In genomic region chrIV:8782172-8782571, ce11 we compare ENCODE assay signal across 4 worm cellular contexts.
TF ChIP-seq lines count a peak whose summit lies in the region.

No protein-coding gene starts in this region.

TF ChIP-seq in whole organism, L2 larva, 48 proteins besides CTCF, POLR2A, EP300 and RAD21 (continued from another document):
- peak; percentile 73 for TF ChIP-seq sma-9 (GFP tag; optimal IDR thresholded peaks at IDR 0.05; lab: Kevin White, UChicago)
- TF ChIP-seq sma-9 (tag; optimal IDR thresholded peaks at IDR 0.05; lab: Kevin White, UChicago) = no peak
- peak; percentile 74 for TF ChIP-seq peb-1 (tag; optimal IDR thresholded peaks at IDR 0.05; lab: Kevin White, UChicago)
- peak; percentile 94 for TF ChIP-seq nhr-25 (tag; optimal IDR thresholded peaks at IDR 0.05; lab: Kevin White, UChicago)
- peak; percentile 96 for TF ChIP-seq nhr-129 (tag; optimal IDR thresholded peaks at IDR 0.05; lab: Kevin White, UChicago)
- TF ChIP-seq mab-5 (tag; optimal IDR thresholded peaks at IDR 0.05; lab: Kevin White, UChicago) = peak; percentile 9
- TF ChIP-seq lsy-2 (tag; optimal IDR thresholded peaks at IDR 0.05; lab: Kevin White, UChicago) = peak in 1 of 2 experiments; percentile 66
- TF ChIP-seq ZK546.5 (tag; optimal IDR thresholded peaks at IDR 0.05; lab: Kevin White, UChicago) = no peak
- no peak for TF ChIP-seq elt-3 (tag; optimal IDR thresholded peaks at IDR 0.05; lab: Kevin White, UChicago)
- no peak for TF ChIP-seq lin-11 (tag; optimal IDR thresholded peaks at IDR 0.05; lab: Kevin White, UChicago)
- peak; percentile 85 for TF ChIP-seq F13H6.1 (tag; optimal IDR thresholded peaks at IDR 0.05; lab: Kevin White, UChicago)
- TF ChIP-seq unc-39 (tag; optimal IDR thresholded peaks at IDR 0.05; lab: Kevin White, UChicago) = no peak
- TF ChIP-seq sem-4 (tag; optimal IDR thresholded peaks at IDR 0.05; lab: Kevin White, UChicago) = peak; percentile 27
- TF ChIP-seq unc-55 (GFP tag; optimal IDR thresholded peaks at IDR 0.05; lab: Kevin White, UChicago) = peak; percentile 45
- TF ChIP-seq ztf-4 (tag; optimal IDR thresholded peaks at IDR 0.05; lab: Kevin White, UChicago) = no peak
- TF ChIP-seq nhr-21 (tag; optimal IDR thresholded peaks at IDR 0.05; lab: Kevin White, UChicago) = peak; percentile 68

TF ChIP-seq in whole organism, L4 larva, 104 proteins besides CTCF, POLR2A, EP300 and RAD21 (continued from another document and continues in another):
- TF ChIP-seq F37D6.2 (tag; optimal IDR thresholded peaks at IDR 0.05; lab: Kevin White, UChicago) = no peak
- peak; percentile 81 for TF ChIP-seq nhr-77 (tag; optimal IDR thresholded peaks at IDR 0.05; lab: Kevin White, UChicago)
- TF ChIP-seq ceh-62 (tag; optimal IDR thresholded peaks at IDR 0.05; lab: Kevin White, UChicago) = no peak
- no peak for TF ChIP-seq zip-2 (tag; optimal IDR thresholded peaks at IDR 0.05; lab: Kevin White, UChicago)
- no peak for TF ChIP-seq mxl-3 (GFP tag; optimal IDR thresholded peaks at IDR 0.05; lab: Kevin White, UChicago)
- no peak for TF ChIP-seq saeg-2 (GFP tag; IDR thresholded peaks at IDR 0.05; lab: Robert Waterston, UW)
- no peak for TF ChIP-seq daf-8 (GFP tag; IDR thresholded peaks at IDR 0.05; lab: Robert Waterston, UW)
- no peak for TF ChIP-seq ces-1 (GFP tag; optimal IDR thresholded peaks at IDR 0.05; lab: Kevin White, UChicago)
- TF ChIP-seq R02D3.7 (tag; optimal IDR thresholded peaks at IDR 0.05; lab: Kevin White, UChicago) = no peak
- peak; percentile 37 for TF ChIP-seq dpl-1 (GFP tag; optimal IDR thresholded peaks at IDR 0.05; lab: Kevin White, UChicago)
- no peak for TF ChIP-seq spr-3 (GFP tag; optimal IDR thresholded peaks at IDR 0.05; lab: Kevin White, UChicago)
- TF ChIP-seq lin-1 (GFP tag; IDR thresholded peaks at IDR 0.05; lab: Robert Waterston, UW) = no peak
- TF ChIP-seq aly-2 (tag; optimal IDR thresholded peaks at IDR 0.05; lab: Kevin White, UChicago) = no peak
- no peak for TF ChIP-seq madf-9 (GFP tag; conservative IDR thresholded peaks at IDR 0.05; lab: Robert Waterston, UW)
- TF ChIP-seq php-3 (GFP tag; IDR thresholded peaks at IDR 0.05; lab: Robert Waterston, UW) = no peak
- no peak for TF ChIP-seq zip-11 (GFP tag; IDR thresholded peaks at IDR 0.05; lab: Robert Waterston, UW)
- TF ChIP-seq dmd-9 (GFP tag; IDR thresholded peaks at IDR 0.05; lab: Robert Waterston, UW) = no peak
- no peak for TF ChIP-seq unc-130 (GFP tag; optimal IDR thresholded peaks at IDR 0.05; lab: Kevin White, UChicago)
- 0 out of 2 replicates have a peak, but pooled peaks have one; percentile 17 for TF ChIP-seq nhr-41 (GFP tag; IDR thresholded peaks at IDR 0.05; lab: Robert Waterston, UW)
- no peak for TF ChIP-seq madf-5 (GFP tag; IDR thresholded peaks at IDR 0.05; lab: Robert Waterston, UW)
- TF ChIP-seq lim-7 (GFP tag; IDR thresholded peaks at IDR 0.05; lab: Robert Waterston, UW) = no peak
- TF ChIP-seq nhr-42 (GFP tag; IDR thresholded peaks at IDR 0.05; lab: Robert Waterston, UW) = no peak
- TF ChIP-seq ZK337.2 (GFP tag; IDR thresholded peaks at IDR 0.05; lab: Robert Waterston, UW) = no peak
- TF ChIP-seq mes-2 (tag; optimal IDR thresholded peaks at IDR 0.05; lab: Kevin White, UChicago; ENCODE audit: poor library complexity, severe bottlenecking) = no peak
- TF ChIP-seq daf-19 (GFP tag; conservative IDR thresholded peaks at IDR 0.05; lab: Robert Waterston, UW) = no peak
- no peak for TF ChIP-seq nhr-10 (tag; optimal IDR thresholded peaks at IDR 0.05; lab: Kevin White, UChicago)
- no peak for TF ChIP-seq F26F4.8 (GFP tag; conservative IDR thresholded peaks at IDR 0.05; lab: Robert Waterston, UW)
- TF ChIP-seq lin-38 (GFP tag; IDR thresholded peaks at IDR 0.05; lab: Robert Waterston, UW) = no peak
- TF ChIP-seq dmd-8 (GFP tag; IDR thresholded peaks at IDR 0.05; lab: Robert Waterston, UW) = no peak
- 0 out of 2 replicates have a peak, but pooled peaks have one; percentile 32 for TF ChIP-seq ceh-20 (GFP tag; IDR thresholded peaks at IDR 0.05; lab: Robert Waterston, UW)
- peak; percentile 85 for TF ChIP-seq dve-1 (tag; optimal IDR thresholded peaks at IDR 0.05; lab: Kevin White, UChicago; ENCODE audit: insufficient read depth)
- TF ChIP-seq pqm-1 (tag; optimal IDR thresholded peaks at IDR 0.05; lab: Kevin White, UChicago) = peak; percentile 42
- TF ChIP-seq Y5F2A.4 (GFP tag; optimal IDR thresholded peaks at IDR 0.05; lab: Kevin White, UChicago) = no peak
- TF ChIP-seq cey-2 (tag; optimal IDR thresholded peaks at IDR 0.05; lab: Kevin White, UChicago; ENCODE audit: borderline replicate concordance, insufficient read depth) = no peak
- TF ChIP-seq hmg-1.1 (GFP tag; IDR thresholded peaks at IDR 0.05; lab: Robert Waterston, UW) = no peak; the same call in 1 of the 2 replicates
- TF ChIP-seq fos-1 (tag; optimal IDR thresholded peaks at IDR 0.05; lab: Kevin White, UChicago) = no peak
- no peak for TF ChIP-seq fkh-10 (GFP tag; optimal IDR thresholded peaks at IDR 0.05; lab: Kevin White, UChicago)
- TF ChIP-seq rbr-2 (tag; optimal IDR thresholded peaks at IDR 0.05; lab: Kevin White, UChicago) = peak; percentile 70
- peak; percentile 82 for TF ChIP-seq nhr-28 (tag; optimal IDR thresholded peaks at IDR 0.05; lab: Kevin White, UChicago)

TF ChIP-seq in whole organism, late embryonic, 69 proteins besides CTCF, POLR2A, EP300 and RAD21 (continued from another document):
- TF ChIP-seq unc-55 (GFP tag; optimal IDR thresholded peaks at IDR 0.05; lab: Kevin White, UChicago) = peak; percentile 92
- TF ChIP-seq eyg-1 (tag; optimal IDR thresholded peaks at IDR 0.05; lab: Kevin White, UChicago) = no peak
- TF ChIP-seq ztf-16 (tag; optimal IDR thresholded peaks at IDR 0.05; lab: Kevin White, UChicago) = peak; percentile 19
- TF ChIP-seq lim-6 (tag; optimal IDR thresholded peaks at IDR 0.05; lab: Kevin White, UChicago) = peak; percentile 12
- peak; percentile 73 for TF ChIP-seq ceh-22 (tag; optimal IDR thresholded peaks at IDR 0.05; lab: Kevin White, UChicago)
- peak; percentile 68 for TF ChIP-seq F13H6.1 (tag; optimal IDR thresholded peaks at IDR 0.05; lab: Kevin White, UChicago)
- peak; percentile 38 for TF ChIP-seq ets-4 (tag; optimal IDR thresholded peaks at IDR 0.05; lab: Kevin White, UChicago)
- peak; percentile 74 for TF ChIP-seq ceh-34 (tag; optimal IDR thresholded peaks at IDR 0.05; lab: Kevin White, UChicago)
- TF ChIP-seq ceh-2 (tag; optimal IDR thresholded peaks at IDR 0.05; lab: Kevin White, UChicago) = peak; percentile 75
- no peak for TF ChIP-seq K09A11.1 (tag; optimal IDR thresholded peaks at IDR 0.05; lab: Kevin White, UChicago; ENCODE audit: insufficient read depth)
- no peak for TF ChIP-seq elt-4 (tag; optimal IDR thresholded peaks at IDR 0.05; lab: Kevin White, UChicago)
- no peak for TF ChIP-seq fkh-10 (GFP tag; optimal IDR thresholded peaks at IDR 0.05; lab: Kevin White, UChicago)
- TF ChIP-seq syd-9 (tag; optimal IDR thresholded peaks at IDR 0.05; lab: Kevin White, UChicago) = peak; percentile 47
- peak; percentile 91 for TF ChIP-seq nfya-1 (tag; optimal IDR thresholded peaks at IDR 0.05; lab: Kevin White, UChicago)
- TF ChIP-seq sox-2 (GFP tag; IDR thresholded peaks at IDR 0.05; lab: Robert Waterston, UW) = peak; percentile 82
- no peak for TF ChIP-seq odd-2 (tag; optimal IDR thresholded peaks at IDR 0.05; lab: Kevin White, UChicago)
- TF ChIP-seq ceh-18 (tag; optimal IDR thresholded peaks at IDR 0.05; lab: Kevin White, UChicago) = peak; percentile 81
- no peak for TF ChIP-seq npax-4 (tag; optimal IDR thresholded peaks at IDR 0.05; lab: Kevin White, UChicago)
- TF ChIP-seq tbx-2 (tag; optimal IDR thresholded peaks at IDR 0.05; lab: Kevin White, UChicago) = peak; percentile 90
- TF ChIP-seq nhr-11 (tag; optimal IDR thresholded peaks at IDR 0.05; lab: Kevin White, UChicago) = no peak
- no peak for TF ChIP-seq ama-1 (optimal IDR thresholded peaks at IDR 0.05; lab: Kevin White, UChicago)
- no peak for TF ChIP-seq hlh-15 (tag; optimal IDR thresholded peaks at IDR 0.05; lab: Kevin White, UChicago)
- TF ChIP-seq ahr-1 (tag; optimal IDR thresholded peaks at IDR 0.05; lab: Kevin White, UChicago) = no peak
- TF ChIP-seq pat-9 (tag; optimal IDR thresholded peaks at IDR 0.05; lab: Kevin White, UChicago) = no peak
- TF ChIP-seq sox-4 (tag; optimal IDR thresholded peaks at IDR 0.05; lab: Kevin White, UChicago) = no peak
- no peak for TF ChIP-seq C08G9.2 (tag; optimal IDR thresholded peaks at IDR 0.05; lab: Kevin White, UChicago)
- TF ChIP-seq lin-11 (tag; optimal IDR thresholded peaks at IDR 0.05; lab: Kevin White, UChicago) = no peak
- peak; percentile 66 for TF ChIP-seq dve-1 (tag; optimal IDR thresholded peaks at IDR 0.05; lab: Kevin White, UChicago)
- TF ChIP-seq ceh-30 (tag; optimal IDR thresholded peaks at IDR 0.05; lab: Kevin White, UChicago) = peak; percentile 32
- TF ChIP-seq dmd-4 (tag; optimal IDR thresholded peaks at IDR 0.05; lab: Kevin White, UChicago; ENCODE audit: borderline replicate concordance) = no peak
- peak; percentile 2 for TF ChIP-seq T23F11.4 (GFP tag; optimal IDR thresholded peaks at IDR 0.05; lab: Kevin White, UChicago)
- TF ChIP-seq hlh-8 (tag; optimal IDR thresholded peaks at IDR 0.05; lab: Kevin White, UChicago) = peak; percentile 68
- TF ChIP-seq ceh-48 (tag; optimal IDR thresholded peaks at IDR 0.05; lab: Kevin White, UChicago) = no peak
- no peak for TF ChIP-seq unc-3 (GFP tag; conservative IDR thresholded peaks at IDR 0.05; lab: Robert Waterston, UW)
- TF ChIP-seq unc-3 (tag; optimal IDR thresholded peaks at IDR 0.05; lab: Kevin White, UChicago) = peak; percentile 41
- peak; percentile 36 for TF ChIP-seq che-1 (tag; optimal IDR thresholded peaks at IDR 0.05; lab: Kevin White, UChicago)
- TF ChIP-seq ceh-19 (GFP tag; optimal IDR thresholded peaks at IDR 0.05; lab: Kevin White, UChicago) = no peak
- TF ChIP-seq pax-1 (tag; optimal IDR thresholded peaks at IDR 0.05; lab: Kevin White, UChicago) = peak; percentile 31
- no peak for TF ChIP-seq fkh-6 (tag; optimal IDR thresholded peaks at IDR 0.05; lab: Kevin White, UChicago)
- no peak for TF ChIP-seq ceh-24 (tag; optimal IDR thresholded peaks at IDR 0.05; lab: Kevin White, UChicago)
- peak; percentile 91 for TF ChIP-seq hlh-30 (tag; optimal IDR thresholded peaks at IDR 0.05; lab: Kevin White, UChicago; ENCODE audit: insufficient read depth)
- no peak for TF ChIP-seq hlh-13 (GFP tag; optimal IDR thresholded peaks at IDR 0.05; lab: Kevin White, UChicago)
- TF ChIP-seq ceh-31 (tag; optimal IDR thresholded peaks at IDR 0.05; lab: Kevin White, UChicago) = peak; percentile 94

TF ChIP-seq in whole organism, mixed stage, embryonic, 35 proteins besides CTCF, POLR2A, EP300 and RAD21 (continued from another document):
- peak; percentile 93 for TF ChIP-seq hlh-1 (tag; optimal IDR thresholded peaks at IDR 0.05; lab: Kevin White, UChicago)
